Fruit fly (Drosophila melanogaster): ENCODE data around the gene RpL30.

The RpL30 gene

DNA sequence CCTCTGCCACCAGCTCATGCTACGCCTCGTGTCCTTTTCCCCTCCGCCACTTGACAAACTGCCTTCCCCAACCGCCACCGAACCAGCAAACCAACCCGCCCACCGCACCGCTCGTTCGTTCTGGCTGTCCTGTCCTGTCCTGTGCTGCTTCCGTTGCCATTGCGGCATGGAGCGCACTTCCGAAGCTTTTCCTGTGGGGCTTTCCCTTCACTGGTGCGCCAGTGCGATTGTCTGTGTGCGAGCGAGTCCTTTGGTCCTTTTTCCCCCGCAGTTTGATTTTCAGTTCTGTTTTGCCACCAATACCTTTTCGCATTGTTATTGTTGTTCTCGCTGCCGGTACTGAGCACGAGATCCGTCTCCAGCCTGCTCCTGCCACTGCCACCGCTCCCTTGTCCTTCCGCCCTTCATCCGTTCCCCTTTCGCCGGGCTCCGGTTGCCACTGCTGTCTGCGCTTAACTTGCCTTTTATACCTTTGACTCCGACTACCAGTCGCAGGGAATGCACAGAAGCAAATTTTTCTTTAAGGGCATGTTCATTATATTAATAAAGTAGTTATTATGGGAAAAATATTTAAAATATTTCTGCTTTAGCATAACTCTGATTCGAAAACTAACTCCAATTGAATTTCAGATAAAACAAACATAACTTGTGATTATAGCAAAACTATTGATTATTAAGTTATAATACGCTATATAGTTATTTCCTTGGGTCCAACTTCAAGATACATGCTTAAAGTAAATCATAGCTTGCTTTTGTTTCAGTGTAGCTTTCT is 15.1 kb upstream of the RpL30 start (continued):
- TF ChIP-seq CG12769 (tag; optimal IDR thresholded peaks at IDR 0.05) (peak; percentile 61), CG17802 (tag; optimal IDR thresholded peaks at IDR 0.05) (peak; percentile 14), esg (GFP tag; conservative IDR thresholded peaks at IDR 0.05) (peak; percentile 49; the same call in 1 of the 2 replicates), CG4328 (GFP tag; optimal IDR thresholded peaks at IDR 0.05) (peak; percentile 73), Dip2 (GFP tag; IDR thresholded peaks at IDR 0.05) (no peak), HLH3B (GFP tag; IDR thresholded peaks at IDR 0.05) (0 out of 2 replicates have a peak, but pooled peaks have one; percentile 46), Jarid2 (GFP tag; optimal IDR thresholded peaks at IDR 0.05) (peak; percentile 36), gt (GFP tag; IDR thresholded peaks at IDR 0.05) (no peak), Ada2b (GFP tag; IDR thresholded peaks at IDR 0.05) (peak; percentile 39; the same call in 1 of the 2 replicates), dysf (GFP tag; IDR thresholded peaks at IDR 0.05) (peak; percentile 72; the same call in 2 of the 3 replicates), lola (GFP tag; optimal IDR thresholded peaks at IDR 0.05) (peak in 1 of 3 experiments; percentile 33), br (optimal IDR thresholded peaks at IDR 0.05) (no peak), caup (GFP tag; optimal IDR thresholded peaks at IDR 0.05; ENCODE audit: severe bottlenecking) (peak; percentile 69), NFAT (GFP tag; IDR thresholded peaks at IDR 0.05) (no peak), Ssrp (tag; optimal IDR thresholded peaks at IDR 0.05) (peak; percentile 76), so (GFP tag; IDR thresholded peaks at IDR 0.05) (peak; percentile 60; the same call in 1 of the 3 replicates), aop (GFP tag; IDR thresholded peaks at IDR 0.05) (no peak), CG7556 (GFP tag; optimal IDR thresholded peaks at IDR 0.05) (peak; percentile 94), dmrt11E (tag; optimal IDR thresholded peaks at IDR 0.05) (no peak), CG15011 (GFP tag; optimal IDR thresholded peaks at IDR 0.05) (peak; percentile 48), ato (GFP tag; IDR thresholded peaks at IDR 0.05; ENCODE audit: partially characterized antibody) (no peak), CG9215 (GFP tag; IDR thresholded peaks at IDR 0.05) (peak; percentile 46; the same call in 1 of the 2 replicates), pfk (GFP tag; optimal IDR thresholded peaks at IDR 0.05) (no peak), luna (GFP tag; optimal IDR thresholded peaks at IDR 0.05) (no peak), sc (optimal IDR thresholded peaks at IDR 0.05) (no peak), sc (GFP tag; optimal IDR thresholded peaks at IDR 0.05) (peak; percentile 21), dimm (GFP tag; IDR thresholded peaks at IDR 0.05) (no peak), CG34376 (GFP tag; optimal IDR thresholded peaks at IDR 0.05) (peak; percentile 67), danr (GFP tag; IDR thresholded peaks at IDR 0.05) (no peak), CG2889 (GFP tag; IDR thresholded peaks at IDR 0.05) (no peak), Dad (GFP tag; optimal IDR thresholded peaks at IDR 0.05) (no peak), chinmo (GFP tag; IDR thresholded peaks at IDR 0.05; ENCODE audit: partially characterized antibody) (0 out of 4 replicates have a peak, but pooled peaks have one; percentile 38), CG4707 (GFP tag; optimal IDR thresholded peaks at IDR 0.05) (peak; percentile 8), Neu2 (GFP tag; optimal IDR thresholded peaks at IDR 0.05; ENCODE audit: borderline replicate concordance) (no peak), gro (GFP tag; optimal IDR thresholded peaks at IDR 0.05) (no peak), CG4854 (GFP tag; optimal IDR thresholded peaks at IDR 0.05) (no peak), CG16779 (GFP tag; IDR thresholded peaks at IDR 0.05) (no peak), CG10979 (tag; optimal IDR thresholded peaks at IDR 0.05) (peak; percentile 69), Oaz (GFP tag; IDR thresholded peaks at IDR 0.05) (no peak), mld (GFP tag; IDR thresholded peaks at IDR 0.05; ENCODE audit: partially characterized antibody) (no peak), CG30431 (GFP tag; optimal IDR thresholded peaks at IDR 0.05) (no peak), fd64A (GFP tag; optimal IDR thresholded peaks at IDR 0.05) (no peak), eyg (GFP tag; optimal IDR thresholded peaks at IDR 0.05) (no peak), CG18619 (GFP tag; optimal IDR thresholded peaks at IDR 0.05) (peak; percentile 70), CG8765 (GFP tag; IDR thresholded peaks at IDR 0.05) (no peak), Antp (GFP tag; optimal IDR thresholded peaks at IDR 0.05) (no peak), CG6683 (GFP tag; optimal IDR thresholded peaks at IDR 0.05) (peak; percentile 69), unpg (GFP tag; optimal IDR thresholded peaks at IDR 0.05) (peak; percentile 66), Sry-δ (GFP tag; optimal IDR thresholded peaks at IDR 0.05) (no peak)

Data from whole organism, embryonic.